Worm (Caenorhabditis elegans) whole organism, mixed stage, embryonic: Measurements from ENCODE around the gene lgg-1.
A peak's percentile ranks its signal among the peaks of the same experiment; 100 is the strongest.

Experiments used
- M03D4.4 ChIP-seq: sonication (generic microtip); optimal IDR thresholded peaks from 2 replicates; lab custom pipeline; 2017; ENCODE audit warnings: mild to moderate bottlenecking, missing genetic modification characterization, missing compliant biosample characterization
- bed-3 ChIP-seq: fragments of 200-800 bp; sonication (Bioruptor generic); optimal IDR thresholded peaks from 3 replicates; lab custom pipeline; 2018; ENCODE audit warnings: mild to moderate bottlenecking, missing genetic modification characterization, moderate library complexity, missing compliant biosample characterization
- ceh-39 ChIP-seq: fragments of 150-350 bp; optimal IDR thresholded peaks from 2 replicates; lab custom pipeline; 2014; ENCODE audit warnings: missing biosample characterization, missing genetic modification characterization
- ceh-43 ChIP-seq: fragments of 200-800 bp; sonication (Bioruptor generic); optimal IDR thresholded peaks from 2 replicates; lab custom pipeline; 2018; ENCODE audit warnings: mild to moderate bottlenecking, missing genetic modification characterization, moderate library complexity, missing compliant biosample characterization
- ceh-83 ChIP-seq: fragments of 200-800 bp; sonication (Bioruptor generic); optimal IDR thresholded peaks from 2 replicates; lab custom pipeline; 2018; ENCODE audit warnings: mild to moderate bottlenecking, missing genetic modification characterization, missing compliant biosample characterization
- ces-1 ChIP-seq: fragments of 150-350 bp; optimal IDR thresholded peaks from 2 replicates; lab custom pipeline; 2014; ENCODE audit warnings: missing biosample characterization, missing genetic modification reagents, missing genetic modification characterization
- cnd-1 ChIP-seq: fragments of 200-800 bp; sonication (Bioruptor generic); optimal IDR thresholded peaks from 2 replicates; lab custom pipeline; 2018; ENCODE audit warnings: mild to moderate bottlenecking, missing genetic modification characterization, missing compliant biosample characterization
- drap-1 ChIP-seq: fragments of 200-800 bp; sonication (Bioruptor generic); optimal IDR thresholded peaks from 3 replicates; lab custom pipeline; 2018; ENCODE audit warnings: mild to moderate bottlenecking, missing genetic modification characterization, missing compliant biosample characterization
- elt-1 ChIP-seq: sonication (generic microtip); optimal IDR thresholded peaks from 2 replicates; lab custom pipeline; 2017; ENCODE audit warnings: missing genetic modification characterization, mild to moderate bottlenecking, missing compliant biosample characterization, antibody characterized with exemption, moderate library complexity, borderline replicate concordance; ENCODE audit not compliant: insufficient read depth
- flh-1 ChIP-seq: fragments of 200-800 bp; sonication (Bioruptor generic); optimal IDR thresholded peaks from 2 replicates; lab custom pipeline; 2018; ENCODE audit warnings: mild to moderate bottlenecking, missing genetic modification characterization, moderate library complexity, missing compliant biosample characterization
- ham-2 ChIP-seq: fragments of 200-800 bp; sonication (Bioruptor generic); optimal IDR thresholded peaks from 2 replicates; lab custom pipeline; 2018; ENCODE audit warnings: mild to moderate bottlenecking, missing genetic modification characterization, missing compliant biosample characterization
- hlh-1 ChIP-seq: fragments of 150-350 bp; optimal IDR thresholded peaks from 2 replicates; lab custom pipeline; 2014; ENCODE audit warnings: missing biosample characterization, missing genetic modification reagents, missing genetic modification characterization
- lin-13 ChIP-seq: fragments of 150-350 bp; optimal IDR thresholded peaks from 2 replicates; lab custom pipeline; 2014; ENCODE audit warnings: missing biosample characterization, missing genetic modification characterization
- lsy-2 ChIP-seq: fragments of 150-350 bp; optimal IDR thresholded peaks from 2 replicates; lab custom pipeline; 2014; ENCODE audit warnings: missing biosample characterization, missing genetic modification characterization
- mab-5 ChIP-seq: fragments of 150-350 bp; optimal IDR thresholded peaks from 2 replicates; lab custom pipeline; 2014; ENCODE audit warnings: missing biosample characterization, missing genetic modification characterization
- mep-1 ChIP-seq: fragments of 150-350 bp; optimal IDR thresholded peaks from 2 replicates; lab custom pipeline; 2017; ENCODE audit warnings: missing biosample characterization, missing genetic modification reagents, missing genetic modification characterization, inconsistent platforms
- mls-2 ChIP-seq: sonication (generic microtip); optimal IDR thresholded peaks from 2 replicates; lab custom pipeline; 2016; ENCODE audit warnings: mild to moderate bottlenecking, missing genetic modification characterization, moderate library complexity, missing compliant biosample characterization
- nhr-12 ChIP-seq: fragments of 150-350 bp; optimal IDR thresholded peaks from 2 replicates; lab custom pipeline; 2014; ENCODE audit warnings: missing biosample characterization, missing genetic modification characterization
- nhr-2 ChIP-seq: fragments of 150-350 bp; optimal IDR thresholded peaks from 2 replicates; lab custom pipeline; 2014; ENCODE audit warnings: missing biosample characterization, missing genetic modification characterization
- nhr-237 ChIP-seq: fragments of 150-350 bp; optimal IDR thresholded peaks from 2 replicates; lab custom pipeline; 2014; ENCODE audit warnings: missing biosample characterization, missing genetic modification characterization
- nhr-28 ChIP-seq: fragments of 150-350 bp; optimal IDR thresholded peaks from 2 replicates; lab custom pipeline; 2014; ENCODE audit warnings: missing biosample characterization, missing genetic modification characterization
- nhr-76 ChIP-seq: sonication (generic microtip); optimal IDR thresholded peaks from 2 replicates; lab custom pipeline; 2017; ENCODE audit warnings: missing biosample characterization, missing genetic modification characterization
- pha-4 ChIP-seq: fragments of 150-350 bp; optimal IDR thresholded peaks from 2 replicates; lab custom pipeline; 2018; ENCODE audit warnings: missing biosample characterization, missing genetic modification reagents, missing genetic modification characterization
- sem-2 ChIP-seq: fragments of 200-800 bp; sonication (Bioruptor generic); optimal IDR thresholded peaks from 2 replicates; lab custom pipeline; 2018; ENCODE audit warnings: mild to moderate bottlenecking, missing genetic modification characterization, missing compliant biosample characterization
- snpc-4 ChIP-seq: fragments of 150-350 bp; optimal IDR thresholded peaks from 2 replicates; lab custom pipeline; 2014; ENCODE audit warnings: missing biosample characterization, missing genetic modification characterization
- sptf-1 ChIP-seq: sonication (generic microtip); optimal IDR thresholded peaks from 2 replicates; lab custom pipeline; 2017; ENCODE audit warnings: mild to moderate bottlenecking, missing genetic modification characterization, moderate library complexity, missing compliant biosample characterization
- tbx-8 ChIP-seq: fragments of 200-800 bp; sonication (Bioruptor generic); optimal IDR thresholded peaks from 2 replicates; lab custom pipeline; 2018; ENCODE audit warnings: mild to moderate bottlenecking, missing genetic modification characterization, moderate library complexity, missing compliant biosample characterization
- unc-120 ChIP-seq: sonication (generic microtip); optimal IDR thresholded peaks from 2 replicates; lab custom pipeline; 2017; ENCODE audit warnings: missing genetic modification characterization, missing compliant biosample characterization; ENCODE audit not compliant: poor library complexity, severe bottlenecking
- unc-39 ChIP-seq: fragments of 150-350 bp; optimal IDR thresholded peaks from 2 replicates; lab custom pipeline; 2014; ENCODE audit warnings: missing biosample characterization, missing genetic modification characterization
- zip-8 ChIP-seq: fragments of 150-350 bp; optimal IDR thresholded peaks from 2 replicates; lab custom pipeline; 2014; ENCODE audit warnings: missing biosample characterization, missing genetic modification characterization
- ztf-11 ChIP-seq: fragments of 150-350 bp; optimal IDR thresholded peaks from 2 replicates; lab custom pipeline; 2014; ENCODE audit warnings: missing biosample characterization, missing genetic modification characterization

The lgg-1 gene

ce11 chrII:6311888-6312287 is 35.6 kb downstream of the lgg-1 start:
- TF ChIP-seq mab-5: no peak
- no peak for TF ChIP-seq mep-1 (tag; lab: Kevin White, UChicago)
- TF ChIP-seq M03D4.4 (tag; lab: Kevin White, UChicago): no peak
- TF ChIP-seq sem-2: no peak
- TF ChIP-seq ceh-83 (GFP tag; lab: Kevin White, UChicago): no peak
- TF ChIP-seq unc-39 (tag; lab: Kevin White, UChicago): no peak
- TF ChIP-seq nhr-2 (tag; lab: Kevin White, UChicago): no peak
- no peak for TF ChIP-seq flh-1
- no peak for TF ChIP-seq bed-3 (GFP tag; lab: Kevin White, UChicago)
- TF ChIP-seq elt-1 (tag; lab: Kevin White, UChicago): no peak
- no peak for TF ChIP-seq zip-8 (tag; lab: Kevin White, UChicago)
- no peak for TF ChIP-seq lsy-2
- TF ChIP-seq mls-2 (tag; lab: Kevin White, UChicago): no peak
- no peak for TF ChIP-seq cnd-1 (tag; lab: Kevin White, UChicago)
- no peak for TF ChIP-seq ceh-43
- no peak for TF ChIP-seq nhr-12 (tag; lab: Kevin White, UChicago)
- TF ChIP-seq snpc-4: no peak
- no peak for TF ChIP-seq sptf-1 (tag; lab: Kevin White, UChicago)
- no peak for TF ChIP-seq ztf-11 (tag; lab: Kevin White, UChicago)

ce11 chrII:6311459-6311858 is 36.1 kb downstream of the lgg-1 start:
- TF ChIP-seq nhr-12 (tag; lab: Kevin White, UChicago) (no peak), M03D4.4 (tag; lab: Kevin White, UChicago) (no peak), sptf-1 (tag; lab: Kevin White, UChicago) (no peak), mls-2 (tag; lab: Kevin White, UChicago) (no peak), bed-3 (GFP tag; lab: Kevin White, UChicago) (no peak), flh-1 (no peak), unc-120 (tag; lab: Kevin White, UChicago) (no peak), ces-1 (GFP tag; lab: Kevin White, UChicago) (peak; percentile 14)

- no peak for TF ChIP-seq ham-2 (GFP tag; lab: Kevin White, UChicago)
- no peak for TF ChIP-seq snpc-4
- no peak for TF ChIP-seq unc-120 (tag; lab: Kevin White, UChicago)
- TF ChIP-seq nhr-76 (tag; lab: Kevin White, UChicago): no peak
- no peak for TF ChIP-seq ces-1 (GFP tag; lab: Kevin White, UChicago)
- TF ChIP-seq unc-39 (tag; lab: Kevin White, UChicago): no peak
- no peak for TF ChIP-seq drap-1 (GFP tag; lab: Kevin White, UChicago)
- no peak for TF ChIP-seq mls-2 (tag; lab: Kevin White, UChicago)
- no peak for TF ChIP-seq M03D4.4 (tag; lab: Kevin White, UChicago)
- TF ChIP-seq nhr-28 (tag; lab: Kevin White, UChicago): no peak
- no peak for TF ChIP-seq sptf-1 (tag; lab: Kevin White, UChicago)
- TF ChIP-seq ceh-43: no peak
- TF ChIP-seq ztf-11 (tag; lab: Kevin White, UChicago): no peak
- TF ChIP-seq ceh-83 (GFP tag; lab: Kevin White, UChicago): no peak
- no peak for TF ChIP-seq flh-1
- TF ChIP-seq nhr-237: no peak
- no peak for TF ChIP-seq hlh-1 (tag; lab: Kevin White, UChicago)
Measured at ce11 chrII:6309198-6309597, 38.3 kb downstream of the lgg-1 start, which contains the start of gene glb-10. TSS of gene glb-10 (minus strand) at chrII:6309298.

ce11 chrII:6306125-6306524 is 41.4 kb downstream of the lgg-1 start, which contains the start of gene C29F5.8:
TSS of gene C29F5.8 (plus strand) at chrII:6306425.
- TF ChIP-seq elt-1 (tag; lab: Kevin White, UChicago) (no peak), ceh-43 (no peak), nhr-76 (tag; lab: Kevin White, UChicago) (no peak), ceh-39 (tag; lab: Kevin White, UChicago) (no peak), drap-1 (GFP tag; lab: Kevin White, UChicago) (no peak), bed-3 (GFP tag; lab: Kevin White, UChicago) (no peak), unc-120 (tag; lab: Kevin White, UChicago) (no peak), ces-1 (GFP tag; lab: Kevin White, UChicago) (no peak), pha-4 (tag; lab: Kevin White, UChicago) (no peak), flh-1 (no peak), ztf-11 (tag; lab: Kevin White, UChicago) (no peak), lsy-2 (no peak), unc-39 (tag; lab: Kevin White, UChicago) (no peak), lin-13 (tag; lab: Kevin White, UChicago) (no peak), tbx-8 (GFP tag; lab: Kevin White, UChicago) (no peak)
